Worm (Caenorhabditis elegans) whole organism, mixed stage, embryonic: ENCODE results near the gene cid-1.

ENCODE experiments used
- M03D4.4 ChIP-seq: sonication (generic microtip); optimal IDR thresholded peaks from 2 replicates; lab custom pipeline; 2017; ENCODE audit warnings: mild to moderate bottlenecking, missing genetic modification characterization, missing compliant biosample characterization
- bed-3 ChIP-seq: fragments of 200-800 bp; sonication (Bioruptor generic); optimal IDR thresholded peaks from 3 replicates; lab custom pipeline; 2018; ENCODE audit warnings: mild to moderate bottlenecking, missing genetic modification characterization, moderate library complexity, missing compliant biosample characterization
- blmp-1 ChIP-seq: fragments of 150-350 bp; optimal IDR thresholded peaks from 2 replicates; lab custom pipeline; 2014; ENCODE audit warnings: missing biosample characterization, missing genetic modification characterization
- ceh-39 ChIP-seq: fragments of 150-350 bp; optimal IDR thresholded peaks from 2 replicates; lab custom pipeline; 2014; ENCODE audit warnings: missing biosample characterization, missing genetic modification characterization
- ceh-43 ChIP-seq: fragments of 200-800 bp; sonication (Bioruptor generic); optimal IDR thresholded peaks from 2 replicates; lab custom pipeline; 2018; ENCODE audit warnings: mild to moderate bottlenecking, missing genetic modification characterization, moderate library complexity, missing compliant biosample characterization
- ceh-83 ChIP-seq: fragments of 200-800 bp; sonication (Bioruptor generic); optimal IDR thresholded peaks from 2 replicates; lab custom pipeline; 2018; ENCODE audit warnings: mild to moderate bottlenecking, missing genetic modification characterization, missing compliant biosample characterization
- ces-1 ChIP-seq: fragments of 150-350 bp; optimal IDR thresholded peaks from 2 replicates; lab custom pipeline; 2014; ENCODE audit warnings: missing biosample characterization, missing genetic modification reagents, missing genetic modification characterization
- cnd-1 ChIP-seq: fragments of 200-800 bp; sonication (Bioruptor generic); optimal IDR thresholded peaks from 2 replicates; lab custom pipeline; 2018; ENCODE audit warnings: mild to moderate bottlenecking, missing genetic modification characterization, missing compliant biosample characterization
- drap-1 ChIP-seq: fragments of 200-800 bp; sonication (Bioruptor generic); optimal IDR thresholded peaks from 3 replicates; lab custom pipeline; 2018; ENCODE audit warnings: mild to moderate bottlenecking, missing genetic modification characterization, missing compliant biosample characterization
- elt-1 ChIP-seq: sonication (generic microtip); optimal IDR thresholded peaks from 2 replicates; lab custom pipeline; 2017; ENCODE audit warnings: missing genetic modification characterization, mild to moderate bottlenecking, missing compliant biosample characterization, antibody characterized with exemption, moderate library complexity, borderline replicate concordance; ENCODE audit not compliant: insufficient read depth
- elt-3 ChIP-seq: fragments of 150-350 bp; optimal IDR thresholded peaks from 2 replicates; lab custom pipeline; 2014; ENCODE audit warnings: missing biosample characterization, missing genetic modification characterization
- flh-1 ChIP-seq: fragments of 200-800 bp; sonication (Bioruptor generic); optimal IDR thresholded peaks from 2 replicates; lab custom pipeline; 2018; ENCODE audit warnings: mild to moderate bottlenecking, missing genetic modification characterization, moderate library complexity, missing compliant biosample characterization
- ham-2 ChIP-seq: fragments of 200-800 bp; sonication (Bioruptor generic); optimal IDR thresholded peaks from 2 replicates; lab custom pipeline; 2018; ENCODE audit warnings: mild to moderate bottlenecking, missing genetic modification characterization, missing compliant biosample characterization
- hlh-1 ChIP-seq: fragments of 150-350 bp; optimal IDR thresholded peaks from 2 replicates; lab custom pipeline; 2014; ENCODE audit warnings: missing biosample characterization, missing genetic modification reagents, missing genetic modification characterization
- lin-13 ChIP-seq: fragments of 150-350 bp; optimal IDR thresholded peaks from 2 replicates; lab custom pipeline; 2014; ENCODE audit warnings: missing biosample characterization, missing genetic modification characterization
- lin-32 ChIP-seq: fragments of 200-800 bp; sonication (Bioruptor generic); optimal IDR thresholded peaks from 2 replicates; lab custom pipeline; 2018; ENCODE audit warnings: mild to moderate bottlenecking, missing genetic modification characterization, missing compliant biosample characterization
- lsy-2 ChIP-seq: fragments of 150-350 bp; optimal IDR thresholded peaks from 2 replicates; lab custom pipeline; 2014; ENCODE audit warnings: missing biosample characterization, missing genetic modification characterization
- mab-5 ChIP-seq: fragments of 150-350 bp; optimal IDR thresholded peaks from 2 replicates; lab custom pipeline; 2014; ENCODE audit warnings: missing biosample characterization, missing genetic modification characterization
- mep-1 ChIP-seq: fragments of 150-350 bp; optimal IDR thresholded peaks from 2 replicates; lab custom pipeline; 2017; ENCODE audit warnings: missing biosample characterization, missing genetic modification reagents, missing genetic modification characterization, inconsistent platforms
- mls-2 ChIP-seq: sonication (generic microtip); optimal IDR thresholded peaks from 2 replicates; lab custom pipeline; 2016; ENCODE audit warnings: mild to moderate bottlenecking, missing genetic modification characterization, moderate library complexity, missing compliant biosample characterization
- nhr-12 ChIP-seq: fragments of 150-350 bp; optimal IDR thresholded peaks from 2 replicates; lab custom pipeline; 2014; ENCODE audit warnings: missing biosample characterization, missing genetic modification characterization
- nhr-2 ChIP-seq: fragments of 150-350 bp; optimal IDR thresholded peaks from 2 replicates; lab custom pipeline; 2014; ENCODE audit warnings: missing biosample characterization, missing genetic modification characterization
- nhr-237 ChIP-seq: fragments of 150-350 bp; optimal IDR thresholded peaks from 2 replicates; lab custom pipeline; 2014; ENCODE audit warnings: missing biosample characterization, missing genetic modification characterization
- nhr-28 ChIP-seq: fragments of 150-350 bp; optimal IDR thresholded peaks from 2 replicates; lab custom pipeline; 2014; ENCODE audit warnings: missing biosample characterization, missing genetic modification characterization
- nhr-76 ChIP-seq: sonication (generic microtip); optimal IDR thresholded peaks from 2 replicates; lab custom pipeline; 2017; ENCODE audit warnings: missing biosample characterization, missing genetic modification characterization
- pha-4 ChIP-seq: fragments of 150-350 bp; optimal IDR thresholded peaks from 2 replicates; lab custom pipeline; 2018; ENCODE audit warnings: missing biosample characterization, missing genetic modification reagents, missing genetic modification characterization
- sem-2 ChIP-seq: fragments of 200-800 bp; sonication (Bioruptor generic); optimal IDR thresholded peaks from 2 replicates; lab custom pipeline; 2018; ENCODE audit warnings: mild to moderate bottlenecking, missing genetic modification characterization, missing compliant biosample characterization
- snpc-4 ChIP-seq: fragments of 150-350 bp; optimal IDR thresholded peaks from 2 replicates; lab custom pipeline; 2014; ENCODE audit warnings: missing biosample characterization, missing genetic modification characterization
- sptf-1 ChIP-seq: sonication (generic microtip); optimal IDR thresholded peaks from 2 replicates; lab custom pipeline; 2017; ENCODE audit warnings: mild to moderate bottlenecking, missing genetic modification characterization, moderate library complexity, missing compliant biosample characterization
- tbx-8 ChIP-seq: fragments of 200-800 bp; sonication (Bioruptor generic); optimal IDR thresholded peaks from 2 replicates; lab custom pipeline; 2018; ENCODE audit warnings: mild to moderate bottlenecking, missing genetic modification characterization, moderate library complexity, missing compliant biosample characterization
- unc-120 ChIP-seq: sonication (generic microtip); optimal IDR thresholded peaks from 2 replicates; lab custom pipeline; 2017; ENCODE audit warnings: missing genetic modification characterization, missing compliant biosample characterization; ENCODE audit not compliant: poor library complexity, severe bottlenecking
- unc-39 ChIP-seq: fragments of 150-350 bp; optimal IDR thresholded peaks from 2 replicates; lab custom pipeline; 2014; ENCODE audit warnings: missing biosample characterization, missing genetic modification characterization
- unc-62 ChIP-seq: fragments of 150-350 bp; optimal IDR thresholded peaks from 2 replicates; lab custom pipeline; 2014; ENCODE audit warnings: missing biosample characterization, missing genetic modification reagents, missing genetic modification characterization
- zip-8 ChIP-seq: fragments of 150-350 bp; optimal IDR thresholded peaks from 2 replicates; lab custom pipeline; 2014; ENCODE audit warnings: missing biosample characterization, missing genetic modification characterization
- ztf-11 ChIP-seq: fragments of 150-350 bp; optimal IDR thresholded peaks from 2 replicates; lab custom pipeline; 2014; ENCODE audit warnings: missing biosample characterization, missing genetic modification characterization

Gene cid-1

DNA sequence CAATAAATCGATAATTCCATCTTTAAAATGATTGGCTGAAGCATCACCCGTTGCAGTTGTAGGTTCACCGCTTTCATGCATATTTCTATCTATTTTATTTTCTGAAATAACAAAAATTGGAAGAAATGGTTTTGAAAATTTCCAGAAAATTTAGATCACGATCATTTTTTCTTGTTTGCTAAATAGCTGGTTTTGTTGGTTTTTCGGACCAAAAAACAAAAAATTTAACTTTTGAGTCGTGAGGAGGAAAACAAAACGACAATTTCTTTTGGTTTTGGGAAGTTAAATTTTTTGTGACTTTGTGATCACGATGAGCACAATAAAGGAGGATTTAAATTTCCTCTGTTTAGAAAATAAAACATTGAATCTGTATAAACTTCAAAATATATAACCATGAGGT is 8.5 kb upstream of the cid-1 start, which contains the start of gene T10F2.2:
T10F2.2 (minus strand) TSS at position 101 of the 400 bp plus-strand sequence.
- TF ChIP-seq bed-3 (GFP tag; lab: Kevin White, UChicago) (no peak), ceh-43 (GFP tag; lab: Kevin White, UChicago) (no peak), mls-2 (tag; lab: Kevin White, UChicago) (no peak), pha-4 (tag; lab: Kevin White, UChicago) (no peak), blmp-1 (tag; lab: Kevin White, UChicago) (no peak), hlh-1 (tag; lab: Kevin White, UChicago) (no peak), cnd-1 (tag; lab: Kevin White, UChicago) (no peak), ztf-11 (no peak), nhr-28 (no peak), zip-8 (tag; lab: Kevin White, UChicago) (no peak), unc-62 (GFP tag; lab: Kevin White, UChicago) (no peak), ham-2 (GFP tag; lab: Kevin White, UChicago) (no peak)

DNA sequence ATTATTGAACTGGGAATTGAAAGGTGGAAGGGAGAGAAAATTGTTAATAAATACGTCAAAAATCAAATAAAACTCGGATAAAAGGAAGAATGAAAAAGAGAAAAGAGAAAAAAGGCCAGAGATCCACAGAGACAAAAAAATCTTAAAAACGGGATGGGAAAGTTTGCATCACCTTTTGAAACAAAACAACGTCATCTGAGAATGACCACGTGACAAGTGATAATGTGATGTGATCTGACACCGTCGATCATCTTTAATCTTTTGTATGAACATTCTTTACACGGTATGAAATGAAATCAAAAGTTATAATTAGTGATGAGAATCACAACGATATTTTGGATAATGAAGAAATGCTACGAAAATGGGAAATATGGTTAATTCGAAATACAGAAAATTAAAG is 8.0 kb upstream of the cid-1 start:
- no peak for TF ChIP-seq cnd-1 (tag; lab: Kevin White, UChicago)
- TF ChIP-seq nhr-12 = no peak
- no peak for TF ChIP-seq nhr-237 (tag; lab: Kevin White, UChicago)
- TF ChIP-seq ceh-83 (GFP tag; lab: Kevin White, UChicago) = no peak
- TF ChIP-seq ceh-39 (tag; lab: Kevin White, UChicago) = no peak
- no peak for TF ChIP-seq nhr-76 (tag; lab: Kevin White, UChicago)
- TF ChIP-seq flh-1 (GFP tag; lab: Kevin White, UChicago) = no peak
- no peak for TF ChIP-seq elt-1 (tag; lab: Kevin White, UChicago)
- no peak for TF ChIP-seq lin-13 (tag; lab: Kevin White, UChicago)
- no peak for TF ChIP-seq sptf-1
- no peak for TF ChIP-seq snpc-4 (tag; lab: Kevin White, UChicago)
- no peak for TF ChIP-seq hlh-1 (tag; lab: Kevin White, UChicago)
- TF ChIP-seq ceh-43 (GFP tag; lab: Kevin White, UChicago) = no peak
- no peak for TF ChIP-seq nhr-28
- TF ChIP-seq blmp-1 (tag; lab: Kevin White, UChicago) = no peak
- no peak for TF ChIP-seq M03D4.4 (tag; lab: Kevin White, UChicago)
- no peak for TF ChIP-seq sem-2
- no peak for TF ChIP-seq unc-62 (GFP tag; lab: Kevin White, UChicago)
- no peak for TF ChIP-seq ces-1 (GFP tag; lab: Kevin White, UChicago)
- TF ChIP-seq zip-8 (tag; lab: Kevin White, UChicago) = no peak

DNA sequence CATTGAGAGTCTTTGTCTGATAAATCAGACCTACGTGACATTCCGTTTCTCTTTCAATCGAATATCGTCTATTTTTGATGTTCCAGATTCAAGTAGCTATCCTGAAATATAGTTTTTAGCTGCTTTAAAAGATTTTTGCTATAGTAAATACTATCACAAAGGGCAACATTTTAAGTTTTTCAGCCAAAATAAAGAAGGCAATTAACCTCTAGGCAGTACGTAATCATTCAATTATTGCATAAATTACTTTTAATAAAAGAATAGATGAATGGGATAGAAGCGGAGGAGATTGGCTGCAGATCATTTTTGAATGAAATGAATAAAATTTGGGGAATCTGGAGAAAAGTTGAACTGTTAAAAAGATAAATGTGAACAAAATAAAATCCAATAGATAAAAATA is 4.0 kb upstream of the cid-1 start, which contains the start of gene ulp-1:
ulp-1 (minus strand) TSS at position 101 of the 400 bp plus-strand sequence.
- TF ChIP-seq sem-2 (no peak), mls-2 (tag; lab: Kevin White, UChicago) (no peak), nhr-12 (no peak)

DNA sequence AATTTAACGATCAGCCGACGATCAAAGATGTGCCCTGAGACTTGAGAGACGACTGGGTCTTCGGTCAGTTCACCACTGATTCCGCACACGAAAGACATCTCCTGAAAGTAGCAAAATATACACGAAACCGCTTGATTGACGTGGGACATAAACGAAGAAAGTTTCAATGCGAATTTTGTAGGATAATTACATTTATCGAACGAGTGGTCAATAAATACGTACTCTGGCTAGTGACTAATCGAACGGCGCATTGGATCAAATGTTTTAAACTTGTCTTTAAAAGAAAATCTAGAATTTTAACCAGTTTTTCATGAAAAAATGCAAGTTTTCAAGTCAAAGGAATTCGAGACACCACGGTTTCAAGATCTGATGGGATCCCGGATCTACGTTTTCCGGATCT is 1.8 kb upstream of the cid-1 start, which contains the start of gene prp-19:
prp-19 (minus strand) TSS at position 101 of the 400 bp plus-strand sequence.
- TF ChIP-seq bed-3 (GFP tag; lab: Kevin White, UChicago) (no peak), drap-1 (GFP tag; lab: Kevin White, UChicago) (no peak)

ce11 chrIII:5172470-5172869 is 1.3 kb upstream of the cid-1 start, which contains the start of gene K10D2.5:
Gene K10D2.5 (plus strand): TSS chrIII:5172720.
- TF ChIP-seq unc-120 (tag; lab: Kevin White, UChicago) = peak; percentile 32
- TF ChIP-seq nhr-28 = no peak
- TF ChIP-seq lsy-2 = peak; percentile 83
- no peak for TF ChIP-seq mab-5 (tag; lab: Kevin White, UChicago)
- TF ChIP-seq hlh-1 (tag; lab: Kevin White, UChicago) = peak; percentile 40
- peak; percentile 77 for TF ChIP-seq lin-32 (GFP tag; lab: Kevin White, UChicago)
- no peak for TF ChIP-seq nhr-2 (tag; lab: Kevin White, UChicago)
- TF ChIP-seq pha-4 (tag; lab: Kevin White, UChicago) = peak; percentile 53
- TF ChIP-seq cnd-1 (tag; lab: Kevin White, UChicago) = peak; percentile 77
- TF ChIP-seq nhr-12 = no peak
- no peak for TF ChIP-seq elt-1 (tag; lab: Kevin White, UChicago)
- peak; percentile 90 for TF ChIP-seq mep-1
- no peak for TF ChIP-seq ces-1 (GFP tag; lab: Kevin White, UChicago)
- TF ChIP-seq M03D4.4 (tag; lab: Kevin White, UChicago) = peak; percentile 84
- TF ChIP-seq nhr-237 (tag; lab: Kevin White, UChicago) = peak; percentile 67
- TF ChIP-seq elt-3 (tag; lab: Kevin White, UChicago) = no peak
- peak; percentile 53 for TF ChIP-seq ham-2 (GFP tag; lab: Kevin White, UChicago)
- peak; percentile 54 for TF ChIP-seq drap-1 (GFP tag; lab: Kevin White, UChicago)
- peak; percentile 58 for TF ChIP-seq ceh-83 (GFP tag; lab: Kevin White, UChicago)
- no peak for TF ChIP-seq ceh-43 (GFP tag; lab: Kevin White, UChicago)
- no peak for TF ChIP-seq bed-3 (GFP tag; lab: Kevin White, UChicago)
- TF ChIP-seq unc-39 (tag; lab: Kevin White, UChicago) = no peak
- peak; percentile 58 for TF ChIP-seq tbx-8 (GFP tag; lab: Kevin White, UChicago)
- TF ChIP-seq blmp-1 (tag; lab: Kevin White, UChicago) = no peak
- TF ChIP-seq flh-1 (GFP tag; lab: Kevin White, UChicago) = no peak
- no peak for TF ChIP-seq nhr-76 (tag; lab: Kevin White, UChicago)
- peak; percentile 70 for TF ChIP-seq ceh-39 (tag; lab: Kevin White, UChicago)
- no peak for TF ChIP-seq zip-8 (tag; lab: Kevin White, UChicago)
- peak; percentile 84 for TF ChIP-seq sptf-1
- peak; percentile 29 for TF ChIP-seq sem-2
- peak; percentile 90 for TF ChIP-seq lin-13 (tag; lab: Kevin White, UChicago)
- peak; percentile 33 for TF ChIP-seq mls-2 (tag; lab: Kevin White, UChicago)
- TF ChIP-seq unc-62 (GFP tag; lab: Kevin White, UChicago) = peak; percentile 26
- TF ChIP-seq ztf-11 = peak; percentile 35
- TF ChIP-seq snpc-4 (tag; lab: Kevin White, UChicago) = no peak
- TF ChIP-seq, all 35 proteins: peak for 20
